Worm (Caenorhabditis elegans): ENCODE measurements around the gene Y73B6BL.22.

- TF ChIP-seq dao-5 (tag; optimal IDR thresholded peaks at IDR 0.05) (no peak), him-1 (tag; optimal IDR thresholded peaks at IDR 0.05) (no peak)
Measured at ce11 chrIV:6433424-6433823, 17.0 kb upstream of the Y73B6BL.22 start.

Data from whole organism, L4/young adult.